Worm (Caenorhabditis elegans) whole organism, L4/young adult: ENCODE measurements around the gene C09E7.7.

ENCODE experiments used
- W03F9.2 ChIP-seq: fragments of 150-350 bp; optimal IDR thresholded peaks from 2 replicates; lab custom pipeline; 2014; ENCODE audit warnings: missing biosample characterization, missing genetic modification characterization
- dao-5 ChIP-seq: sonication (generic microtip); optimal IDR thresholded peaks from 2 replicates; lab custom pipeline; 2016; ENCODE audit warnings: missing genotype, missing genetic modification characterization, moderate library complexity, missing compliant biosample characterization
- him-1 ChIP-seq: sonication (generic microtip); optimal IDR thresholded peaks from 2 replicates; lab custom pipeline; 2016; ENCODE audit warnings: missing genotype, missing genetic modification reagents, missing genetic modification characterization, missing compliant biosample characterization

The C09E7.7 gene

ce11 chrIII:6551187-6552058 is at the start of gene C09E7.7:
TSS of gene C09E7.7 (minus strand) at chrIII:6551243.
- peak; percentile 59 for TF ChIP-seq him-1 (tag; lab: Kevin White, UChicago)

DNA sequence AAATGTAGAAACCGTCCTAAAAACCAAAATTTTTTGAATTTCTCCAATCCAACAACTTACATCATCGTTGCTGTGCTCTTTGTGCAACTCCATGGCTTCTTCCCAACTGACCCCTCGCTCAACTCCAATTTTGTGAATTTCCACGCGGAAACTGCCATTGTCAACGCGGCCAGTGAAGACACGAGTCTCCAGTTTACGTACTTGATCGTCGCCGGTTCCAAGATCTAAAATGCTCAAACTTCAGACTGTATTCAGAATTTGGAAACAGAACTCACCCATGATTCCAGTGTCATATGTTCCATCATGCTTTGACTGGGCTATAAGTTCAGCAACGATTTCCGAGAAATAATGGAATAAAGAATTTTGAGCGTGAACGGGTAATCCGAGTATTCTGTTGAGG is 43.0 kb upstream of the C09E7.7 start:
- no peak for TF ChIP-seq W03F9.2 (tag; lab: Kevin White, UChicago)
- TF ChIP-seq him-1 (tag; lab: Kevin White, UChicago): no peak
- TF ChIP-seq dao-5: no peak

- no peak for TF ChIP-seq W03F9.2 (tag; lab: Kevin White, UChicago)
- TF ChIP-seq him-1 (tag; lab: Kevin White, UChicago): no peak
- no peak for TF ChIP-seq dao-5
Measured at ce11 chrIII:6592075-6592474, 41.0 kb upstream of the C09E7.7 start, which contains the start of gene F20H11.1. TSS of gene F20H11.1 (minus strand) at chrIII:6592175.

DNA sequence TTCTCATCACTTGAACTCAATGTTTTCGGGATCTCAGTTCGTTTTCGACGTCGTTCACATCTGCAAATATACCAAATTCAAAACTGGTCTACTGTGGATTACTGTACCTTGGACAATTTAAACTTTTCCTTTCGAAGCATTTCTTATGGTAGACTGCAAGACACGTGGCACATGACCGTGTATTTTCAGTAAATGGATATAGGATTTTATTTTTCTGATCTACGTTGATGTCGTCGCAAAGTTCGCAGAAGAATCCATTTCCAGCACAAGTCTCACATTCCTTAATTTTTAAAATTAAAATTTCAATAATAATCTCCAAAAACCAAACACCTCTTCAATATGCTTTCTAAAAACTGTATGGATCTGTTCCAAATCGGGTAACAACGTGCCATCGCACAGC is 38.5 kb upstream of the C09E7.7 start:
- TF ChIP-seq dao-5: no peak
- no peak for TF ChIP-seq W03F9.2 (tag; lab: Kevin White, UChicago)
- no peak for TF ChIP-seq him-1 (tag; lab: Kevin White, UChicago)

DNA sequence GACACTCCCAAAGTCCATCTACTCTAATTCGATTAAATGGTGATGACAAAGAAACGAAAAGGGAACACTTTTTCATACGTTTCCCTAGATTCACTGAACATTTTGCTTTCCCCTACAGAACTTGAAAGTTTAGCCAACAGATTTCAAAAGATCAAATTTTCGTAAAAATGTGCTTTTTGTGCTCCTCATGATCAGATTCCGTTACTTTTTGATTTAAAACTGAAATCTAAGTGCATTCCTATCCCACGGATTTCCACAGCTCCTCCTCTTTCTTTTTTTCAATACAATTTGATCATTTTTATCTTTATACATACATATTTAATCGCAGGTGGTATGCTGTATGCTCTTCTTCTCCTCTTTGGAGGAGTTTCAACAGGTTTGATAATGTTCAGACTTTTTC is 36.5 kb upstream of the C09E7.7 start, which contains the start of gene ddo-3:
TSS of gene ddo-3 (plus strand) at position 301 of the 400 bp plus-strand sequence.
- TF ChIP-seq dao-5 (no peak), him-1 (tag; lab: Kevin White, UChicago) (no peak), W03F9.2 (tag; lab: Kevin White, UChicago) (no peak)

DNA sequence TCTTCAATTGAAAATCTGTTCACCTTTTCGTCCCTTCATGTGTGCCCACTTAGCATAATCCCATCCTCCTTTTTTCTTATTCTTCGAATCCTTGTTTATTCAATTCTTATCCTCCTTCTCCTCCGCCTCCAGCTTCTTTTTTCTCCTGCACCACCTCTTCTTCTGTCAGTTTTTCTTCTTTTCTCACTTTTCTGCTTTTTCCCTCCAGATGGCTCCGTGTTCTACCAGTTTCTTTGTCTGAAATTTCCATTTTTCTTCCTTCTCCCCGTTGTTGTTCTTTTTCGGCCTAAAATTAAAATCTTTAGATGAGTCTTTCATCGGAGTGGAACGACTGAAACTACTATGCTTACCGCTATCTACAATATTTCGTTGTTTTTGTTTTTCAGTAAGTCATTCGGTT is 30.5 kb upstream of the C09E7.7 start, which contains the start of gene acr-21:
TSS of gene acr-21 (plus strand) at position 301 of the 400 bp plus-strand sequence.
- TF ChIP-seq him-1 (tag; lab: Kevin White, UChicago) (no peak), W03F9.2 (tag; lab: Kevin White, UChicago) (no peak), dao-5 (no peak)

- TF ChIP-seq W03F9.2 (tag; lab: Kevin White, UChicago) (no peak), him-1 (tag; lab: Kevin White, UChicago) (no peak), dao-5 (no peak)
Measured at ce11 chrIII:6579398-6579797, 28.4 kb upstream of the C09E7.7 start, which contains the start of gene F27B3.8. TSS of gene F27B3.8 (plus strand) at chrIII:6579698.

DNA sequence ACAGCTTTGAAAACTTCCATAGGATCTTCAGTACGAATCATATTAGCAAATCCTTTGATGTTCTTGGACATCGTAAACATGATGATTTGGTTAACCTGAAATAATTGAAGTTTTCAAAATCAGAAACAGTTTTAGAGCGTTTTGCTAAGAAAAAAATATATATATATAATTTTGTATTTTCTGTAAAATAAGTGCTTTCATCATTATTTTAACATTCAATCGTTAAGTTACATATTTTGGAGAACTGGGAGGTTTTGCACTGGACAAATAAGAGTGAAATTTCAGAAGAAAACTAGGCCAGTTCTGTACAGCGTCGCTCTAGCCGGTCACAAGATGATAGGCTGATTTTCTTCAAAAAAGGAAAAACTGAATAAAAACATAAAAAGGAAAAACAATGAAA is 27.5 kb upstream of the C09E7.7 start, which contains the start of gene F27B3.6:
TSS of gene F27B3.6 (minus strand) at position 101 of the 400 bp plus-strand sequence.
- no peak for TF ChIP-seq him-1 (tag; lab: Kevin White, UChicago)
- TF ChIP-seq W03F9.2 (tag; lab: Kevin White, UChicago): no peak
- no peak for TF ChIP-seq dao-5

ce11 chrIII:6577159-6577558 is 26.1 kb upstream of the C09E7.7 start:
- TF ChIP-seq dao-5 (no peak), W03F9.2 (tag; lab: Kevin White, UChicago) (no peak), him-1 (tag; lab: Kevin White, UChicago) (no peak)

ce11 chrIII:6558487-6558886 is 7.4 kb upstream of the C09E7.7 start, which contains the start of gene C09E7.8:
TSS of gene C09E7.8 (minus strand) at chrIII:6558587.
- no peak for TF ChIP-seq W03F9.2 (tag; lab: Kevin White, UChicago)
- no peak for TF ChIP-seq him-1 (tag; lab: Kevin White, UChicago)
- TF ChIP-seq dao-5: no peak

- TF ChIP-seq him-1 (tag; lab: Kevin White, UChicago): no peak
- no peak for TF ChIP-seq W03F9.2 (tag; lab: Kevin White, UChicago)
- TF ChIP-seq dao-5: no peak
Measured at ce11 chrIII:6536945-6537568, 14.0 kb downstream of the C09E7.7 start, which contains the start of gene C09E7.4. TSS of gene C09E7.4 (minus strand) at chrIII:6536995.

- no peak for TF ChIP-seq him-1 (tag; lab: Kevin White, UChicago)
- TF ChIP-seq dao-5: no peak
- TF ChIP-seq W03F9.2 (tag; lab: Kevin White, UChicago): no peak
Measured at ce11 chrIII:6532647-6533046, 18.4 kb downstream of the C09E7.7 start, which contains the start of gene srxa-5. TSS of gene srxa-5 (plus strand) at chrIII:6532947.

DNA sequence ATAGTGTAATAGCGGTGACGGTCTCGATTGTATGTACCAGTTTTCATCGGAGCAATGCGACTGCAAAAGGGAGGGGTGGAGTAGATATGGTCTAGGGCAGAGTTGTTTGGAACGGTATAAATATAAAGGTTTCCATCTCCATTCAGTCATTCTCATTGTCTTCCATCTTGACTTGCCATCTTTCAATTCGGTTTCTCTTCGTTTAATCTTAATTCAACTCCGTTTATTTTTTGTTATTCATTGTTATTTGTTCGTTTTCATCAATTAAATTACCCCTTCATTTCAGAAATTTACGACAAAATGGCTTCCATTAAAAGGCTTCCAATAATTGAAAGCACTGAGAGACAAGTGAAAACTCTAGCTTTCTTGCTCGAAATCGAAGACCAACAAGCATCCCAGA is 19.9 kb downstream of the C09E7.7 start, which contains the start of gene C09E7.11:
TSS of gene C09E7.11 (plus strand) at position 301 of the 400 bp plus-strand sequence.
- TF ChIP-seq him-1 (tag; lab: Kevin White, UChicago) (no peak), W03F9.2 (tag; lab: Kevin White, UChicago) (no peak), dao-5 (no peak)

DNA sequence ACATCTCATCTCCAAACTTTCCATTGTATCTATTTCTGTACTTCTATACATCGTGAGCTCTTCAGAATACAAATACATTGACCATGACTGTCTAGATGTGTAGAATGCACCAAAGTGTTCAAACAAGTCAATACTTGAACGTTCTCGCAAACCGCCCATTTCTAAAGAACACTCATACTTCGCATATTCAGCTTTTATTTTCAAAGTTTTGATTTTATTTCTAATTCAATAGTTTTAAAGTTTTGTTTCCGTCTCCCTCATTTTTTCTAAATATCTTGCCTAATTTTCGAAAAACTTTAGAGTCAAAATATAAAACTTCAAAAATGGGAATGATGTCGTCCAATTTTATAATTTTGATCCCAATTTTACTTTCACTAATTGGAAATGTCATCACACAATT is 23.1 kb downstream of the C09E7.7 start, which contains the start of gene pqn-10:
TSS of gene pqn-10 (plus strand) at position 301 of the 400 bp plus-strand sequence.
- TF ChIP-seq him-1 (tag; lab: Kevin White, UChicago): no peak
- no peak for TF ChIP-seq W03F9.2 (tag; lab: Kevin White, UChicago)
- no peak for TF ChIP-seq dao-5
